Worm (Caenorhabditis elegans) whole organism, late embryonic: ENCODE results near the gene C36A4.10.
A peak's percentile ranks its signal among the peaks of the same experiment; 100 is the strongest.

Experiments
- K02D7.2 ChIP-seq: sonication (generic microtip); optimal IDR thresholded peaks from 2 replicates; lab custom pipeline; 2017; ENCODE audit warnings: mild to moderate bottlenecking, missing genetic modification characterization, missing compliant biosample characterization
- K09A11.1 ChIP-seq: sonication (generic microtip); optimal IDR thresholded peaks from 2 replicates; lab custom pipeline; 2017; ENCODE audit warnings: antibody characterized with exemption, mild to moderate bottlenecking, missing genetic modification characterization, missing compliant biosample characterization; ENCODE audit not compliant: insufficient read depth
- ama-1 ChIP-seq: fragments of 150-350 bp; optimal IDR thresholded peaks from 2 replicates; lab custom pipeline; 2014
- ceh-19 ChIP-seq: fragments of 200-800 bp; sonication (Bioruptor generic); optimal IDR thresholded peaks from 2 replicates; lab custom pipeline; 2018; ENCODE audit warnings: mild to moderate bottlenecking, missing genetic modification characterization, missing compliant biosample characterization
- ceh-2 ChIP-seq: sonication (generic microtip); optimal IDR thresholded peaks from 2 replicates; lab custom pipeline; 2016; ENCODE audit warnings: missing genotype, missing genetic modification characterization, missing compliant biosample characterization
- ceh-22 ChIP-seq: sonication (generic microtip); optimal IDR thresholded peaks from 2 replicates; lab custom pipeline; 2017; ENCODE audit warnings: missing biosample characterization, missing genetic modification characterization
- ceh-24 ChIP-seq: sonication (generic microtip); optimal IDR thresholded peaks from 2 replicates; lab custom pipeline; 2016; ENCODE audit warnings: mild to moderate bottlenecking, missing genetic modification characterization, missing compliant biosample characterization
- ceh-30 ChIP-seq: fragments of 150-350 bp; optimal IDR thresholded peaks from 2 replicates; lab custom pipeline; 2014; ENCODE audit warnings: missing biosample characterization, missing genetic modification characterization
- ceh-31 ChIP-seq: sonication (generic microtip); optimal IDR thresholded peaks from 2 replicates; lab custom pipeline; 2016; ENCODE audit warnings: missing genetic modification characterization, missing compliant biosample characterization
- ceh-48 ChIP-seq: sonication (generic microtip); optimal IDR thresholded peaks from 2 replicates; lab custom pipeline; 2016; ENCODE audit warnings: missing genetic modification characterization, inconsistent platforms, missing compliant biosample characterization
- elt-2 ChIP-seq: sonication (generic microtip); optimal IDR thresholded peaks from 2 replicates; lab custom pipeline; 2016; ENCODE audit warnings: missing genetic modification reagents, missing genetic modification characterization, missing compliant biosample characterization
- eyg-1 ChIP-seq: sonication (generic microtip); optimal IDR thresholded peaks from 2 replicates; lab custom pipeline; 2016; ENCODE audit warnings: missing genotype, missing genetic modification characterization, missing compliant biosample characterization
- gmeb-2 ChIP-seq: sonication (generic microtip); optimal IDR thresholded peaks from 2 replicates; lab custom pipeline; 2016; ENCODE audit warnings: missing genetic modification characterization, inconsistent platforms, missing compliant biosample characterization
- hlh-15 ChIP-seq: sonication (generic microtip); optimal IDR thresholded peaks from 2 replicates; lab custom pipeline; 2016; ENCODE audit warnings: missing genetic modification characterization, missing compliant biosample characterization
- hlh-30 ChIP-seq: sonication (generic microtip); optimal IDR thresholded peaks from 2 replicates; lab custom pipeline; 2017; ENCODE audit warnings: antibody characterized with exemption, missing genetic modification characterization, missing compliant biosample characterization; ENCODE audit not compliant: insufficient read depth
- hlh-6 ChIP-seq: sonication (generic microtip); optimal IDR thresholded peaks from 2 replicates; lab custom pipeline; 2016; ENCODE audit warnings: missing genotype, missing genetic modification characterization, missing compliant biosample characterization
- madf-2 ChIP-seq: sonication (generic microtip); optimal IDR thresholded peaks from 2 replicates; lab custom pipeline; 2017; ENCODE audit warnings: missing genetic modification characterization, missing compliant biosample characterization
- mec-3 ChIP-seq: sonication (generic microtip); optimal IDR thresholded peaks from 2 replicates; lab custom pipeline; 2016; ENCODE audit warnings: borderline replicate concordance, missing genetic modification characterization, missing compliant biosample characterization
- nhr-11 ChIP-seq: fragments of 150-350 bp; optimal IDR thresholded peaks from 2 replicates; lab custom pipeline; 2014; ENCODE audit warnings: missing biosample characterization, missing genetic modification characterization
- nhr-232 ChIP-seq: sonication (generic microtip); optimal IDR thresholded peaks from 2 replicates; lab custom pipeline; 2016; ENCODE audit warnings: missing genetic modification characterization, missing compliant biosample characterization
- npax-4 ChIP-seq: sonication (generic microtip); optimal IDR thresholded peaks from 2 replicates; lab custom pipeline; 2016; ENCODE audit warnings: missing genetic modification characterization, missing compliant biosample characterization
- pag-3 ChIP-seq: sonication (generic microtip); optimal IDR thresholded peaks from 2 replicates; lab custom pipeline; 2016; ENCODE audit warnings: missing compliant biosample characterization, missing genetic modification characterization, borderline replicate concordance
- pat-9 ChIP-seq: fragments of 200-800 bp; sonication (Bioruptor generic); optimal IDR thresholded peaks from 2 replicates; lab custom pipeline; 2018; ENCODE audit warnings: mild to moderate bottlenecking, missing genetic modification characterization, moderate library complexity, missing compliant biosample characterization
- pax-1 ChIP-seq: fragments of 150-350 bp; optimal IDR thresholded peaks from 2 replicates; lab custom pipeline; 2014; ENCODE audit warnings: missing biosample characterization, missing genetic modification characterization
- pqm-1 ChIP-seq: sonication (generic microtip); optimal IDR thresholded peaks from 2 replicates; lab custom pipeline; 2016; ENCODE audit warnings: missing genetic modification characterization, missing compliant biosample characterization
- pros-1 ChIP-seq: fragments of 150-350 bp; optimal IDR thresholded peaks from 2 replicates; lab custom pipeline; 2014; ENCODE audit warnings: missing biosample characterization, missing genetic modification reagents, missing genetic modification characterization
- ref-2 ChIP-seq: sonication (generic microtip); optimal IDR thresholded peaks from 2 replicates; lab custom pipeline; 2016; ENCODE audit warnings: missing genetic modification characterization, missing compliant biosample characterization
- ttx-3 ChIP-seq: sonication (generic microtip); optimal IDR thresholded peaks from 2 replicates; lab custom pipeline; 2016; ENCODE audit warnings: missing genetic modification reagents, missing genetic modification characterization, missing compliant biosample characterization
- unc-3 ChIP-seq, 2 experiments: fragments of 200-800 bp in 1 of 2; sonication (Bioruptor generic) in 1 of 2; sonication (generic microtip) in 1 of 2; conservative IDR thresholded peaks in 1 of 2; optimal IDR thresholded peaks in 1 of 2; 2 replicates each; pipeline versions ENCODE4 v1.3.6 to Lab custom; 2016 to 2022; ENCODE audit warnings: missing compliant biosample characterization in 2 of 2, missing genetic modification characterization in 2 of 2, missing genetic modification reagents in 1 of 2
- unc-86 ChIP-seq: sonication (generic microtip); optimal IDR thresholded peaks from 2 replicates; lab custom pipeline; 2016; ENCODE audit warnings: missing genetic modification characterization, missing compliant biosample characterization

Gene C36A4.10

ce11 chrIII:3831381-3831780 lies at the start of gene C36A4.10:
TSS of gene C36A4.10 (minus strand) at chrIII:3831481.
- TF ChIP-seq pat-9 (tag; lab: Kevin White, UChicago) (no peak), ceh-48 (tag; lab: Kevin White, UChicago) (peak; percentile 33), elt-2 (no peak), pag-3 (tag; lab: Kevin White, UChicago) (no peak), ama-1 (lab: Kevin White, UChicago) (no peak), K09A11.1 (tag; lab: Kevin White, UChicago) (no peak)
- TF ChIP-seq, all 69 proteins: peak for 1

ce11 chrIII:3878986-3879756 lies 47.9 kb upstream of the C36A4.10 start:
- no peak for TF ChIP-seq K02D7.2
- TF ChIP-seq nhr-11: no peak
- no peak for TF ChIP-seq ttx-3
- no peak for TF ChIP-seq gmeb-2
- no peak for TF ChIP-seq hlh-15
- no peak for TF ChIP-seq npax-4 (tag; lab: Kevin White, UChicago)
- no peak for TF ChIP-seq ceh-48 (tag; lab: Kevin White, UChicago)
- no peak for TF ChIP-seq pros-1
- no peak for TF ChIP-seq ceh-22
- no peak for TF ChIP-seq madf-2 (tag; lab: Kevin White, UChicago)
- no peak for TF ChIP-seq ceh-2 (tag; lab: Kevin White, UChicago)
- TF ChIP-seq elt-2: no peak
- TF ChIP-seq nhr-232 (tag; lab: Kevin White, UChicago): no peak
- TF ChIP-seq pag-3 (tag; lab: Kevin White, UChicago): no peak
- TF ChIP-seq eyg-1 (tag; lab: Kevin White, UChicago): no peak
- no peak for TF ChIP-seq ref-2 (tag; lab: Kevin White, UChicago)
- TF ChIP-seq, all 69 proteins: peak for 0

DNA sequence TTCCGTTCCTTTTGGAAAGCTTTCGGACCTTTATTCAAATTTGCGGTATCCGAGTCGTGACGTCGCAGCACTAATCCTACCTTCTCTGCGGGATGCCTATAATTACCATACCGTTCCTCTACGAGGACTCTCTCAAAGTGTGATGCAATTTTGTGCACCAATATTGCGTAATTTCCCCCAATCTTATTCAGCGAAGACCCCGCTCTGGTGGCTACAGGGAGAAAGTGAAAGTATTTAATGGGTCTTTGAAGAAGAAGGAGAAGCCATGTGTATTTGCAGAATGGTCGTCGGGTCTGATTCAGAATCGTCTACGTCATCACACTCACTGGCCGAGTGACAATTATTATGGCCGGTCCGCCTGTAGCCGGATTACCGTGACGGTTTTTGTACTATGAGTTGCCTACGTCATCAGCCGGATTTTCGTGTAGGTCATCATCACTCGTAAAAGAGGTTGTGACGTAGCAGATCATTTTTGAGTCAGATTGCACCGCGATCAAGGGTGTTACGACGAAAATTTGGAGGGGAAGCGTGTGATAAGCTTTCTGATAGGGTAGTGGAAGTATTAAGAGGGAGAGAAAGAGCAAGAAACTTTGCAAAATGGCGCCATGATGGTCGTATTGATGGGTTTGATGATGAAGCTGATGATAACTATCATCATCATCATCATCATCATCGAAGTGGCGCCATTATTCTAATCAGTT lies 45.1 kb upstream of the C36A4.10 start:
- peak; percentile 78 for TF ChIP-seq ref-2 (tag; lab: Kevin White, UChicago)
- no peak for TF ChIP-seq hlh-30 (tag; lab: Kevin White, UChicago)
- peak; percentile 32 for TF ChIP-seq ceh-31 (tag; lab: Kevin White, UChicago)

DNA sequence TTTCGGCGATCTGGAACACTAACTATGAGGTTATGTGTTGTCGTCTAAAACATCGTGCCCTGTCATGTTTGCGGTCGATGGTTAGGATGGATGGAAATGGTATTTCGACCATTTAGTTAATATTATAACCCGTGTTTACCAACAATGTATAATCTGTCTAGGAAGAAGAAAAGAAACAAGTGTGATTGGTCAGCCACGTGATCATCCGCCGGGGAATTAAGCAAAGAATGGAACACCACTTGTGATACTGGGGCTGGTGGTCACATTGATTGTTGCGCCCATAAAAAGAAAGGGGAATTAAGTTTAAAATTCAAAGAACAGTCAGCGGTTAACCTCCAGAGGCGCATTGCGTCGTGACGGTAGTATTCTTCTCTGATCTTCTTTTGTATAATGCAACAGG lies 44.3 kb upstream of the C36A4.10 start:
- TF ChIP-seq pat-9 (tag; lab: Kevin White, UChicago) (no peak), hlh-30 (tag; lab: Kevin White, UChicago) (peak; percentile 48), hlh-6 (tag; lab: Kevin White, UChicago) (no peak), unc-3 (GFP tag; conservative IDR thresholded peaks at IDR 0.05; lab: Robert Waterston, UW) (no peak), unc-3 (tag; optimal IDR thresholded peaks at IDR 0.05; lab: Kevin White, UChicago) (no peak)

DNA sequence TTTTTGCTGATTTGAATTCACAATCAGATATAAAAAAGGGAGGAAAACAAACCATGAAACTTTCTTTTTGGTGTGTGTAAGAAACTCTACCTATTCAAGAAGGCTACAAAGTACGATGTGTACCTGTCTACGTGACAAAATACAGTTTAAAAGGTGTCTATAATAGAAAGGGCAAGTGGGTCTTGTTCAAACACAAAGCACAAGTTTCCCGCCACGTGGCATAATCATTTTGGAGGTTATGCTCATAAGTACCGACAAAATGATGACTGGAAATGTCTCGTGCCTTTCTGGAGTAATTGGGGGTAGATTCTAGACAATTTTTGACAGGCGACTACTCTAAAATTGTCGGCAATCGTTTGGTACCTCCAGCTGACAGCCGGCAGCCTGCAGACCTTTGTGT lies 43.6 kb upstream of the C36A4.10 start:
- TF ChIP-seq ceh-24 (tag; lab: Kevin White, UChicago): no peak
- TF ChIP-seq npax-4 (tag; lab: Kevin White, UChicago): no peak
- TF ChIP-seq ceh-22: no peak
- no peak for TF ChIP-seq ceh-19 (GFP tag; lab: Kevin White, UChicago)
- no peak for TF ChIP-seq elt-2
- TF ChIP-seq pax-1 (tag; lab: Kevin White, UChicago): no peak
- no peak for TF ChIP-seq unc-86 (tag; lab: Kevin White, UChicago)
- no peak for TF ChIP-seq ceh-2 (tag; lab: Kevin White, UChicago)
- TF ChIP-seq ceh-31 (tag; lab: Kevin White, UChicago): no peak
- no peak for TF ChIP-seq pros-1
- TF ChIP-seq, all 69 proteins: peak for 0

ce11 chrIII:3874492-3874891 lies 43.2 kb upstream of the C36A4.10 start:
- TF ChIP-seq mec-3 (no peak), ttx-3 (no peak), ceh-30 (no peak), pqm-1 (tag; lab: Kevin White, UChicago) (no peak)
- TF ChIP-seq, all 69 proteins: peak for 0
